Worm (Caenorhabditis elegans) whole organism, early embryonic: ENCODE data around the gene lat-1.

Experiments
- F13C5.2 ChIP-seq: sonication (generic microtip); optimal IDR thresholded peaks from 2 replicates; lab custom pipeline; 2017; ENCODE audit warnings: mild to moderate bottlenecking, missing genetic modification characterization, inconsistent platforms, missing compliant biosample characterization
- ama-1 ChIP-seq: fragments of 150-350 bp; optimal IDR thresholded peaks from 2 replicates; lab custom pipeline; 2014
- hmbx-1 ChIP-seq: sonication (generic microtip); optimal IDR thresholded peaks from 2 replicates; lab custom pipeline; 2016; ENCODE audit warnings: mild to moderate bottlenecking, missing genetic modification characterization, missing compliant biosample characterization
- sea-1 ChIP-seq: fragments of 200-800 bp; sonication (Bioruptor generic); conservative IDR thresholded peaks from 2 replicates; pipeline ENCODE4 v1.3.6; 2022; ENCODE audit warnings: missing genetic modification characterization, missing compliant biosample characterization
- tra-4 ChIP-seq: sonication (generic microtip); optimal IDR thresholded peaks from 2 replicates; lab custom pipeline; 2017; ENCODE audit warnings: missing genetic modification characterization, missing compliant biosample characterization

- no peak for TF ChIP-seq hmbx-1 (tag; lab: Kevin White, UChicago)
- no peak for TF ChIP-seq F13C5.2
- no peak for TF ChIP-seq ama-1 (lab: Kevin White, UChicago)
- TF ChIP-seq tra-4 = no peak
- no peak for TF ChIP-seq sea-1 (GFP tag; lab: Robert Waterston, UW)
These were observed 41.8 kb upstream of the lat-1 start for ce11 chrII:8854874-8855273.
